Fruit fly (Drosophila melanogaster) whole organism, adult: ENCODE measurements around the gene Wdr24.

ENCODE experiments used
- CG11617 ChIP-seq: fragments of 200-800 bp; sonication (Bioruptor generic); optimal IDR thresholded peaks from 2 replicates; lab custom pipeline; 2017; ENCODE audit warnings: mild to moderate bottlenecking, missing biosample characterization, missing genetic modification reagents, missing genetic modification characterization
- CG12768 ChIP-seq: fragments of 200-800 bp; sonication (Bioruptor generic); optimal IDR thresholded peaks from 2 replicates; lab custom pipeline; 2017; ENCODE audit warnings: missing biosample characterization, missing genetic modification characterization, mild to moderate bottlenecking, moderate library complexity, missing genetic modification reagents
- CG14711 ChIP-seq: fragments of 200-800 bp; sonication (Bioruptor generic); optimal IDR thresholded peaks from 2 replicates; lab custom pipeline; 2018; ENCODE audit warnings: missing biosample characterization, mild to moderate bottlenecking, missing genetic modification characterization, moderate library complexity
- CG1620 ChIP-seq: fragments of 200-800 bp; sonication (Bioruptor generic); optimal IDR thresholded peaks from 2 replicates; lab custom pipeline; 2016; ENCODE audit warnings: missing biosample characterization, missing genetic modification characterization
- CG33017 ChIP-seq: fragments of 200-800 bp; sonication (Bioruptor generic); optimal IDR thresholded peaks from 2 replicates; lab custom pipeline; 2018; ENCODE audit warnings: missing biosample characterization, mild to moderate bottlenecking, missing genetic modification characterization, moderate library complexity
- CG5204 ChIP-seq: fragments of 200-800 bp; sonication (Bioruptor generic); optimal IDR thresholded peaks from 2 replicates; lab custom pipeline; 2016; ENCODE audit warnings: missing biosample characterization, missing genetic modification characterization
- CG7045 ChIP-seq: fragments of 200-800 bp; sonication (Bioruptor generic); optimal IDR thresholded peaks from 2 replicates; lab custom pipeline; 2017; ENCODE audit warnings: missing biosample characterization, mild to moderate bottlenecking, missing genetic modification characterization
- CG7101 ChIP-seq: fragments of 200-800 bp; sonication (Bioruptor generic); optimal IDR thresholded peaks from 2 replicates; lab custom pipeline; 2018; ENCODE audit warnings: missing biosample characterization, mild to moderate bottlenecking, missing genetic modification characterization, moderate library complexity
- Clk ChIP-seq: fragments of 200-800 bp; sonication (Bioruptor generic); optimal IDR thresholded peaks from 2 replicates; lab custom pipeline; 2017; ENCODE audit warnings: missing biosample characterization, missing genetic modification characterization
- Crg-1 ChIP-seq: fragments of 200-800 bp; sonication (Bioruptor generic); optimal IDR thresholded peaks from 2 replicates; lab custom pipeline; 2016; ENCODE audit warnings: missing biosample characterization, missing genetic modification characterization
- Hr96 ChIP-seq: fragments of 200-800 bp; sonication (Bioruptor generic); optimal IDR thresholded peaks from 2 replicates; lab custom pipeline; 2016; ENCODE audit warnings: missing biosample characterization, missing genetic modification characterization
- Mnt ChIP-seq: fragments of 200-800 bp; sonication (Bioruptor generic); optimal IDR thresholded peaks from 2 replicates; lab custom pipeline; 2016; ENCODE audit warnings: missing biosample characterization, mild to moderate bottlenecking, missing genetic modification characterization
- bab1 ChIP-seq: fragments of 200-800 bp; sonication (Bioruptor generic); optimal IDR thresholded peaks from 3 replicates; lab custom pipeline; 2019; ENCODE audit warnings: missing biosample characterization, mild to moderate bottlenecking, missing genetic modification characterization, moderate library complexity
- cic ChIP-seq: fragments of 200-800 bp; sonication (Bioruptor generic); optimal IDR thresholded peaks from 2 replicates; lab custom pipeline; 2017; ENCODE audit warnings: missing biosample characterization, mild to moderate bottlenecking, missing genetic modification characterization, moderate library complexity
- cnc ChIP-seq, 2 experiments: fragments of >200 bp; optimal IDR thresholded peaks; 2 replicates each; lab custom pipeline; 2017
- kay ChIP-seq: fragments of 200-800 bp; sonication (Bioruptor generic); peaks from one replicate; lab custom pipeline; 2016; ENCODE audit warnings: missing biosample characterization, missing genetic modification characterization, borderline replicate concordance
- ovo ChIP-seq: fragments of 200-800 bp; sonication (Bioruptor generic); optimal IDR thresholded peaks from 2 replicates; lab custom pipeline; 2016; ENCODE audit warnings: missing biosample characterization, missing genetic modification characterization
- pad ChIP-seq: fragments of 200-800 bp; sonication (Bioruptor generic); optimal IDR thresholded peaks from 3 replicates; lab custom pipeline; 2017; ENCODE audit warnings: missing biosample characterization, missing genetic modification characterization, mild to moderate bottlenecking, moderate library complexity, missing genetic modification reagents
- tj ChIP-seq: fragments of 200-800 bp; sonication (Bioruptor generic); optimal IDR thresholded peaks from 3 replicates; lab custom pipeline; 2017; ENCODE audit warnings: missing biosample characterization, mild to moderate bottlenecking, missing genetic modification characterization, moderate library complexity
- toe ChIP-seq: fragments of 200-800 bp; sonication (Bioruptor generic); optimal IDR thresholded peaks from 2 replicates; lab custom pipeline; 2016; ENCODE audit warnings: missing biosample characterization, missing genetic modification characterization

Gene Wdr24

DNA sequence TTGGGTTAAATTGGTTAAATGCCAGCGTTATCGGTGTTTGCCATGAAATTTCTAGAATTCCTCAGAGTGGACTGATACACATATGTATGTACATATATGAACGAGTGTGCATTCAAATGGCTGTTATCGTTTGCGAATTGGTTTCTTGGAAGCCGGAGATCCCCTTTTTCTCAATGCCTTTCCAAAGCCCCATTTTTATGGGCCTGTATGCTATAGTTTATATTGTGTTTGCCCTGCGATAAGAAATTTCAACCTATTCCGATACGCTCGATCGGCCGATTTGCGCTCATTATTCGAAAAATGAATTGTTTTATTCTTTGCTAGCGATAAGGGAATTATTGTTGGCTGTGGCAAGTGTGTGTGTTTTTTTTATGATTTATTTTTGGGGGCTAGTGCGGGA is 38.3 kb upstream of the Wdr24 start:
- TF ChIP-seq toe (GFP tag; lab: Kevin White, UChicago): no peak
- no peak for TF ChIP-seq tj (GFP tag; lab: Kevin White, UChicago)
- TF ChIP-seq cnc (optimal IDR thresholded peaks at IDR 0.05; lab: Kevin White, UChicago): no peak
- no peak for TF ChIP-seq CG11617 (GFP tag; lab: Kevin White, UChicago)
- no peak for TF ChIP-seq cic (GFP tag; lab: Kevin White, UChicago)
- TF ChIP-seq CG12768: no peak

DNA sequence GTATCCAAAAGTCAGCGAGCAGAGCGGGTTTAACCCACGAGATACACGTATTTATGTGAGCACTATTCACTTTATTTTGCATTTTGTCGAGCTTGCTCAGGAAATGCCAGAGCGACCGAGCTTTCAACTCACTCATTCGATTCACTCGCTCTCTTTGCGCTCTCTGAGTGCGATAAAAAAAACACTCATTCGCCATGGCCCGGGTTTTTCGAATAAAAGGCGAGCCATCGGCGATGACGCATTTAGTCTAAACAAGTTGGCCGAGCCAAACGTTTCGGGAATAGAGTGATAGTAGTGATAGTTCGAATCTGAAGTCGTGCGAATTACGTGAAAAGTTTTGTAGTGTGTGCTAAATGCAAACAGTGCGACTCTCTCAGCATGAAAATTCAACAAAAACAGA is 37.5 kb upstream of the Wdr24 start:
- TF ChIP-seq CG14711 (tag; lab: Kevin White, UChicago) (peak; percentile 31), Hr96 (no peak), Crg-1 (GFP tag; lab: Kevin White, UChicago) (peak; percentile 3), CG5204 (GFP tag; lab: Kevin White, UChicago) (no peak), cnc (optimal IDR thresholded peaks at IDR 0.05; lab: Kevin White, UChicago) (no peak), kay (GFP tag; lab: Kevin White, UChicago) (no peak), CG12768 (peak; percentile 57), cic (GFP tag; lab: Kevin White, UChicago) (peak; percentile 86), CG33017 (tag; lab: Kevin White, UChicago) (peak; percentile 57), CG7101 (peak; percentile 58), bab1 (GFP tag; lab: Kevin White, UChicago) (peak; percentile 67), CG11617 (GFP tag; lab: Kevin White, UChicago) (peak; percentile 42), tj (GFP tag; lab: Kevin White, UChicago) (peak; percentile 83), CG1620 (GFP tag; lab: Kevin White, UChicago) (no peak), ovo (GFP tag; lab: Kevin White, UChicago) (no peak), pad (peak; percentile 10), toe (GFP tag; lab: Kevin White, UChicago) (peak; percentile 39), Mnt (peak; percentile 82), Clk (GFP tag; lab: Kevin White, UChicago) (no peak), CG7045 (GFP tag; lab: Kevin White, UChicago) (no peak)

DNA sequence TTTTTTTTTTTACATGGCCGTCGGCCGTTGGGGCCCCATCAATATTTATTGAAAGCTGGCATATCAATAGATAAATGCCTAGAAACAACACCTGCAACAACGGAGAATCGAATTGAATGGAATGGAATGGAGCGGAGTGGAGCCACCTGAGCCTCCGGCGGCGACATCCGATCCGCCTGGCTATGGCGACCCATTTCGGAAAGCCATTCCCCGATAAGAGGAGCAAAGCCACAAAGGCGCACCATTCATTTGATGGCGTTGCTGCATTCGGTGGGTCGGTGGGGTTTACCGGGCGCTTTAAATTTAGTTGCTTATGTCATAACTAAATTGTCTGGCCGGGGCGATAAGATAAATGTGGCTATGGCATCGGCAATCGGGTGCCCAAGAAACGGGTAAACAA is 37.0 kb upstream of the Wdr24 start:
- TF ChIP-seq cic (GFP tag; lab: Kevin White, UChicago) (peak; percentile 45), toe (GFP tag; lab: Kevin White, UChicago) (no peak)

dm6 chr3R:29780402-29781029 is 35.6 kb upstream of the Wdr24 start, which contains the start of gene fig:
fig (minus strand) TSS chr3R:29780452.
- TF ChIP-seq CG7045 (GFP tag; lab: Kevin White, UChicago) (no peak), CG33017 (tag; lab: Kevin White, UChicago) (no peak), Crg-1 (GFP tag; lab: Kevin White, UChicago) (no peak), Hr96 (no peak), toe (GFP tag; lab: Kevin White, UChicago) (no peak), CG7101 (no peak), Mnt (no peak), CG1620 (GFP tag; lab: Kevin White, UChicago) (no peak), CG12768 (peak; percentile 28), cic (GFP tag; lab: Kevin White, UChicago) (peak; percentile 67), CG11617 (GFP tag; lab: Kevin White, UChicago) (no peak), ovo (GFP tag; lab: Kevin White, UChicago) (no peak), kay (GFP tag; lab: Kevin White, UChicago) (no peak), tj (GFP tag; lab: Kevin White, UChicago) (no peak), Clk (GFP tag; lab: Kevin White, UChicago) (no peak), bab1 (GFP tag; lab: Kevin White, UChicago) (no peak), cnc (optimal IDR thresholded peaks at IDR 0.05; lab: Kevin White, UChicago) (no peak)

- no peak for TF ChIP-seq CG11617 (GFP tag; lab: Kevin White, UChicago)
- peak; percentile 72 for TF ChIP-seq cic (GFP tag; lab: Kevin White, UChicago)
- TF ChIP-seq CG1620 (GFP tag; lab: Kevin White, UChicago): no peak
- TF ChIP-seq CG33017 (tag; lab: Kevin White, UChicago): no peak
- no peak for TF ChIP-seq ovo (GFP tag; lab: Kevin White, UChicago)
- TF ChIP-seq CG14711 (tag; lab: Kevin White, UChicago): no peak
- no peak for TF ChIP-seq pad
Measured at dm6 chr3R:29778985-29779298, 34.0 kb upstream of the Wdr24 start.

dm6 chr3R:29778139-29778984 is 33.5 kb upstream of the Wdr24 start:
- TF ChIP-seq cnc (optimal IDR thresholded peaks at IDR 0.05; lab: Kevin White, UChicago) (no peak), cic (GFP tag; lab: Kevin White, UChicago) (peak; percentile 99)
